Worm (Caenorhabditis elegans): ENCODE results near the gene arrd-1.

DNA sequence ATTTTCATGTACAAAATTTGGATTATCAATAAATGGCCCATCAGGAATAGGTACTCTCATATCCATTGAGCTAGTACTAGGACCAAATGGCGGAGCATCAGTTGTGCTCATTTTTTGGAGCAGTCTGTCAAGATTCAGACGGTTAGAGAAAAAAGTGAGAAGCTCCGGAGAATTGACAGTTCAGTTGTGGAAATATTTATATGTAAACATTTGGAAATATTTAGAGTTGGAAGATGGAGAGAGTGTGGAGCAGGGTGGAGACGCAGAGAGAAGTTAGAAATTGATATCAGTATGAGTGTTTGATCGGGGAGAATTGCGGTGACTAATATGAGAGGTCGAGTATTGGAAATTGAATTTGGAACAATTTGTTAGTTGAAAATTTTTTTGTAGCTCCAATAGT, 6.2 kb upstream of the arrd-1 start:
- no peak for TF ChIP-seq madf-6 (GFP tag; IDR thresholded peaks at IDR 0.05)
- no peak for TF ChIP-seq repo-1 (tag; optimal IDR thresholded peaks at IDR 0.05)
- TF ChIP-seq F10E7.11 (tag; optimal IDR thresholded peaks at IDR 0.05) = no peak
- TF ChIP-seq snpc-4 (GFP tag; optimal IDR thresholded peaks at IDR 0.05) = no peak
- no peak for TF ChIP-seq snpc-4 (tag; optimal IDR thresholded peaks at IDR 0.05)
- TF ChIP-seq attf-5 (GFP tag; optimal IDR thresholded peaks at IDR 0.05) = no peak
- no peak for TF ChIP-seq unc-130 (GFP tag; optimal IDR thresholded peaks at IDR 0.05)
- TF ChIP-seq mxl-1 (tag; optimal IDR thresholded peaks at IDR 0.05) = no peak
- TF ChIP-seq sea-2 (GFP tag; IDR thresholded peaks at IDR 0.05) = no peak
- TF ChIP-seq zim-3 (tag; optimal IDR thresholded peaks at IDR 0.05) = no peak
